Fruit fly (Drosophila melanogaster) whole organism: ENCODE data around the gene CG5026.

Experiments used
- CG8478 ChIP-seq: fragments of >200 bp; optimal IDR thresholded peaks from 2 replicates; lab custom pipeline; 2018; ENCODE audit warnings: inconsistent platforms
- Dll ChIP-seq: fragments of >200 bp; optimal IDR thresholded peaks from 2 replicates; lab custom pipeline; 2017
- EcR ChIP-seq, 2 experiments: fragments of >200 bp; optimal IDR thresholded peaks; 2 replicates each; lab custom pipeline; 2017; ENCODE audit warnings: missing biosample characterization in 2 of 2, missing genetic modification characterization in 2 of 2, missing genetic modification reagents in 2 of 2
- pan ChIP-seq: fragments of >200 bp; optimal IDR thresholded peaks from 2 replicates; lab custom pipeline; 2017
- psq ChIP-seq: fragments of >200 bp; optimal IDR thresholded peaks from 2 replicates; lab custom pipeline; 2017
- usp ChIP-seq: fragments of >200 bp; optimal IDR thresholded peaks from 2 replicates; lab custom pipeline; 2017; ENCODE audit warnings: missing biosample characterization, missing genetic modification characterization, mixed read lengths

CG5026 gene

DNA sequence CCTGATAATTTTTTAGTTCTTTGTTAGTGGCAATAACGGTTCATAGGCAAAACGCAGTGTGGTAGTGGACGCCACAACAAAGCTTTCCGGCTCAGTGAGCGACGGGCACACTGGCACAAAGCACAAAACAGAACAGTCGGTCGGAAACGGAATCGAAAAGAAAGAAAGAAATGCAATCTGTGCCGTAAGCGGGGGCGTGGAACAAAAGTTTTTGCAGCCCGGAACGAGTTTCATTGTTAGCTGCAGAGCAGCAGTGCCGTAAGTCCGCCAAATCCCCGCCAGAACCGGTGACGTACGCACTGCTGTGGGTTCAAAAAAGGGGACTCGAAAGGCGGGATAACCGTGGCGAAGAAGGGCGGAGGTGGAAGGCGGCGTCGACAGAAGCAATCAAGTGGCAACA, at the start of gene CG5026:
Gene CG5026, plus strand, starts transcription at position 92 of the 400 bp plus-strand sequence.
- TF ChIP-seq CG8478 (lab: Kevin White, UChicago) (no peak), psq (lab: Kevin White, UChicago) (no peak), EcR (GFP tag; optimal IDR thresholded peaks at IDR 0.05; lab: Kevin White, UChicago) (no peak), pan (lab: Kevin White, UChicago) (no peak), Dll (lab: Kevin White, UChicago) (no peak), usp (no peak)

- TF ChIP-seq CG8478 (lab: Kevin White, UChicago) (no peak), psq (lab: Kevin White, UChicago) (no peak), Dll (lab: Kevin White, UChicago) (no peak), EcR (GFP tag; optimal IDR thresholded peaks at IDR 0.05; lab: Kevin White, UChicago) (no peak), usp (no peak), pan (lab: Kevin White, UChicago) (no peak)
Measured at dm6 chr3L:8919678-8920077, 48.6 kb upstream of the CG5026 start.

- TF ChIP-seq CG8478 (lab: Kevin White, UChicago) (no peak), Dll (lab: Kevin White, UChicago) (no peak), usp (no peak), EcR (GFP tag; optimal IDR thresholded peaks at IDR 0.05; lab: Kevin White, UChicago) (no peak), psq (lab: Kevin White, UChicago) (no peak), pan (lab: Kevin White, UChicago) (no peak)
Measured at dm6 chr3L:8920710-8921109, 47.6 kb upstream of the CG5026 start.

dm6 chr3L:8924417-8924913, 43.9 kb upstream of the CG5026 start:
- TF ChIP-seq CG8478 (lab: Kevin White, UChicago) (no peak), pan (lab: Kevin White, UChicago) (no peak), usp (no peak), EcR (GFP tag; optimal IDR thresholded peaks at IDR 0.05; lab: Kevin White, UChicago) (no peak), Dll (lab: Kevin White, UChicago) (no peak), psq (lab: Kevin White, UChicago) (no peak)

dm6 chr3L:8924999-8925398, 43.3 kb upstream of the CG5026 start:
- TF ChIP-seq psq (lab: Kevin White, UChicago) = no peak
- no peak for TF ChIP-seq Dll (lab: Kevin White, UChicago)
- TF ChIP-seq CG8478 (lab: Kevin White, UChicago) = no peak
- TF ChIP-seq EcR (GFP tag; optimal IDR thresholded peaks at IDR 0.05; lab: Kevin White, UChicago) = no peak
- no peak for TF ChIP-seq usp
- TF ChIP-seq pan (lab: Kevin White, UChicago) = no peak

DNA sequence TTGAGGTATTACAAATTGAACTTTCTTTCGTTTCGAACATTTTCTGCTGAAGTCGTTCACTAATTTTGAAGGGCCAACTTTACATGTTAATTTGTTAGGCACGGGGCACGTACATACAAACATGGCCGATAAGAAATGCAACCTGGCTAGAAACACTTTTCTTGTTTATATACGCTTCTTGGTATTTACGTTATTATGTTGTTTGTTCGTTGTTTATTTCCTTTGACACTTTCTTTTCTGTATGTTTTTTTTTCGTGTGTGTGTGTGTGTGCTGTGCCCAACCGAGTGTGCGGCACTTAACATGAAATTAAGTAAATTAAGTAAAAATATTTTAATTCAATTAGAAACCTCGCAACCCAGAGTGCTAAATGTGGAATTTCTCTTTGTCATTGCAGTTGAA, 42.6 kb upstream of the CG5026 start:
- TF ChIP-seq Dll (lab: Kevin White, UChicago) = no peak
- no peak for TF ChIP-seq CG8478 (lab: Kevin White, UChicago)
- no peak for TF ChIP-seq pan (lab: Kevin White, UChicago)
- TF ChIP-seq EcR (GFP tag; optimal IDR thresholded peaks at IDR 0.05; lab: Kevin White, UChicago) = no peak
- TF ChIP-seq usp = no peak
- TF ChIP-seq psq (lab: Kevin White, UChicago) = no peak

DNA sequence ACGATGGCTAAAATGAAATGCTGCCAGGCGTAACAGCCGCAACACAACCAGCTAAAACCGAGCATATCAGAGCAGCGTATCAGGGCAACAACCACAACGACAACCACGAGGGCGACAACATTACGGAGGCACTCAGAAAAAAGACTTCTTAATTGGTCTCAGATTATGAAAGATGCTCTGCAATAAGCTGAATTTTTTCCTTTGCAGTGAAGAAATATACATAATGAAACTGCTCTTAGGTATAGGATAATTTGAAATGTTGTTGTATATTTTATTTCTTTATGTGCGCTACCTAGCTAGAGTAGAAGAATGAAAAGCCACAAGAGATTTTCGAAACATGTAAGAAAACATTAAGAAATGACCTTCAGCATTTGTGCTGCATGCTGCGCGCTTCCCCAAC, 38.8 kb upstream of the CG5026 start:
- TF ChIP-seq psq (lab: Kevin White, UChicago) (no peak), EcR (GFP tag; optimal IDR thresholded peaks at IDR 0.05; lab: Kevin White, UChicago) (no peak), pan (lab: Kevin White, UChicago) (no peak), usp (no peak), CG8478 (lab: Kevin White, UChicago) (no peak), Dll (lab: Kevin White, UChicago) (no peak)

DNA sequence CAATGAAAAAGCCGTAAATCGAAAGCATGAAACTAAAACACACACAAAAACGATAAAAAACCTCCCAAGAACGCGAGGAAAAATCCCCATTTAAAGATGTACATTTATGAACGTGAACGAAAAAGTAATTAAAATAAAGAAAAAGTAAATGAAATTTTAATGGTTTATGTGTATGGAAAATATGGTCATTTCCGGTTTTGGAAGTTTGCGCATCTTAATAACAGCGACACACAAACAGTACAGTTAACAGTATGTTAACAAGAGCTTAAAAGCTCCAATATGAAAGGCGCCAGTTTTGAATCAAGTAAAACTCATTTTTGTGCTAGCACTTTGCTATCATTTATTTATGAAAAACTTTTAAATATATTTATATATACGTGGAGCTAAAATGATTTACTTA, 36.4 kb upstream of the CG5026 start:
- TF ChIP-seq CG8478 (lab: Kevin White, UChicago) = no peak
- TF ChIP-seq EcR (GFP tag; optimal IDR thresholded peaks at IDR 0.05; lab: Kevin White, UChicago) = no peak
- no peak for TF ChIP-seq psq (lab: Kevin White, UChicago)
- TF ChIP-seq pan (lab: Kevin White, UChicago) = no peak
- no peak for TF ChIP-seq usp
- no peak for TF ChIP-seq Dll (lab: Kevin White, UChicago)

- TF ChIP-seq pan (lab: Kevin White, UChicago) (no peak), psq (lab: Kevin White, UChicago) (no peak), Dll (lab: Kevin White, UChicago) (no peak), usp (no peak), CG8478 (lab: Kevin White, UChicago) (no peak), EcR (GFP tag; optimal IDR thresholded peaks at IDR 0.05; lab: Kevin White, UChicago) (no peak)
Measured at dm6 chr3L:8939654-8940053, 28.7 kb upstream of the CG5026 start.

dm6 chr3L:8947848-8948494, 20.4 kb upstream of the CG5026 start:
- no peak for TF ChIP-seq psq (lab: Kevin White, UChicago)
- TF ChIP-seq Dll (lab: Kevin White, UChicago) = no peak
- TF ChIP-seq CG8478 (lab: Kevin White, UChicago) = no peak
- no peak for TF ChIP-seq EcR (GFP tag; optimal IDR thresholded peaks at IDR 0.05; lab: Kevin White, UChicago)
- no peak for TF ChIP-seq usp
- TF ChIP-seq pan (lab: Kevin White, UChicago) = no peak

- TF ChIP-seq usp = no peak
- TF ChIP-seq pan (lab: Kevin White, UChicago) = no peak
- TF ChIP-seq CG8478 (lab: Kevin White, UChicago) = no peak
- TF ChIP-seq EcR (GFP tag; optimal IDR thresholded peaks at IDR 0.05; lab: Kevin White, UChicago) = no peak
- TF ChIP-seq Dll (lab: Kevin White, UChicago) = no peak
- no peak for TF ChIP-seq psq (lab: Kevin White, UChicago)
Measured at dm6 chr3L:8949823-8950222, 18.5 kb upstream of the CG5026 start.

- TF ChIP-seq CG8478 (lab: Kevin White, UChicago) (no peak), Dll (lab: Kevin White, UChicago) (no peak), EcR (GFP tag; optimal IDR thresholded peaks at IDR 0.05; lab: Kevin White, UChicago) (no peak), usp (no peak), psq (lab: Kevin White, UChicago) (no peak), pan (lab: Kevin White, UChicago) (no peak)
Measured at dm6 chr3L:8950955-8951354, 17.4 kb upstream of the CG5026 start.
